Worm (Caenorhabditis elegans) whole organism, late embryonic: Measurements from ENCODE around the gene C04E6.13.

Source experiments
- K09A11.1 ChIP-seq: sonication (generic microtip); optimal IDR thresholded peaks from 2 replicates; lab custom pipeline; 2017; ENCODE audit warnings: antibody characterized with exemption, mild to moderate bottlenecking, missing genetic modification characterization, missing compliant biosample characterization; ENCODE audit not compliant: insufficient read depth
- ceh-24 ChIP-seq: sonication (generic microtip); optimal IDR thresholded peaks from 2 replicates; lab custom pipeline; 2016; ENCODE audit warnings: mild to moderate bottlenecking, missing genetic modification characterization, missing compliant biosample characterization
- dmd-4 ChIP-seq: sonication (generic microtip); optimal IDR thresholded peaks from 2 replicates; lab custom pipeline; 2016; ENCODE audit warnings: borderline replicate concordance, missing genetic modification characterization, missing compliant biosample characterization
- hlh-30 ChIP-seq: sonication (generic microtip); optimal IDR thresholded peaks from 2 replicates; lab custom pipeline; 2017; ENCODE audit warnings: antibody characterized with exemption, missing genetic modification characterization, missing compliant biosample characterization; ENCODE audit not compliant: insufficient read depth
- pha-4 ChIP-seq: fragments of 150-350 bp; optimal IDR thresholded peaks from 2 replicates; lab custom pipeline; 2018; ENCODE audit warnings: missing biosample characterization, missing genetic modification reagents, missing genetic modification characterization
- pros-1 ChIP-seq: fragments of 150-350 bp; optimal IDR thresholded peaks from 2 replicates; lab custom pipeline; 2014; ENCODE audit warnings: missing biosample characterization, missing genetic modification reagents, missing genetic modification characterization
- syd-9 ChIP-seq: sonication (generic microtip); optimal IDR thresholded peaks from 2 replicates; lab custom pipeline; 2016; ENCODE audit warnings: mild to moderate bottlenecking, missing genetic modification characterization, moderate library complexity, missing compliant biosample characterization
- tbx-2 ChIP-seq: sonication (generic microtip); optimal IDR thresholded peaks from 2 replicates; lab custom pipeline; 2016; ENCODE audit warnings: missing genetic modification characterization, missing compliant biosample characterization
- tbx-7 ChIP-seq: sonication (generic microtip); optimal IDR thresholded peaks from 2 replicates; lab custom pipeline; 2016; ENCODE audit warnings: missing genotype, missing genetic modification characterization, missing compliant biosample characterization
- ttx-3 ChIP-seq: sonication (generic microtip); optimal IDR thresholded peaks from 2 replicates; lab custom pipeline; 2016; ENCODE audit warnings: missing genetic modification reagents, missing genetic modification characterization, missing compliant biosample characterization
- unc-86 ChIP-seq: sonication (generic microtip); optimal IDR thresholded peaks from 2 replicates; lab custom pipeline; 2016; ENCODE audit warnings: missing genetic modification characterization, missing compliant biosample characterization
- zip-5 ChIP-seq: sonication (generic microtip); optimal IDR thresholded peaks from 2 replicates; lab custom pipeline; 2016; ENCODE audit warnings: missing genetic modification characterization, missing compliant biosample characterization

DNA sequence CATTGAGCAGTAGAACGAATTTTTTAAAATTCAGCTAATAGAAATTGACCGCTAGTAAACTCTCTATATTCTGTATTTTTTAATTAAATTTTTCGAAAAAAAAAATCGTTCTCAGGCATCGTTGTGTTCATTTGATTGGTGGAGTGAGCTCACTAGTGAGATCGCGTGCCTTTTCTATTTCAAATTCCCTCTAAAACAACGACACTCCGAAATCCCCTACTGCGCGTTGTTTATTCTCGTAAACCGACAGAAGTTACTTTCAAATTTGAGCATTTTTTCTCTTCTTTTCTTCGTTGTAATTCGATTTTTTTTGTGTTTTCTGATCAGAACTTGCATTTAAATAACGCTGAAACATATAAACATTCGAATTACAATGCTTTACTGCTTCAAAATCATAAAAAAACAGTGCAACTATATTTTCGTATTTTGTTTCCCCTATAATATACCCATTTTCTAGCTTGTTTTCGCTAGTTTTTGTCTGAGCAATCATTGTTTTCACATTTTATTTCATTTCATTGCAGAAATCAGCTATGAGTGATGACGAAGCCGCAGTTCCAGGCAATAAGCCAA lies 27.1 kb downstream of the C04E6.13 start, which contains the start of gene syf-3:
- no peak for TF ChIP-seq dmd-4 (tag; lab: Kevin White, UChicago)
- no peak for TF ChIP-seq ttx-3 (tag; lab: Kevin White, UChicago)
- no peak for TF ChIP-seq pha-4
- TF ChIP-seq tbx-7: no peak
- TF ChIP-seq K09A11.1 (tag; lab: Kevin White, UChicago): no peak
- no peak for TF ChIP-seq pros-1
- no peak for TF ChIP-seq unc-86 (tag; lab: Kevin White, UChicago)
- no peak for TF ChIP-seq ceh-24
- TF ChIP-seq syd-9: no peak
- no peak for TF ChIP-seq hlh-30 (tag; lab: Kevin White, UChicago)
- no peak for TF ChIP-seq zip-5 (tag; lab: Kevin White, UChicago)
- TF ChIP-seq tbx-2: no peak
